Fruit fly (Drosophila melanogaster): ENCODE data around the gene Atet.

Gene Atet

DNA sequence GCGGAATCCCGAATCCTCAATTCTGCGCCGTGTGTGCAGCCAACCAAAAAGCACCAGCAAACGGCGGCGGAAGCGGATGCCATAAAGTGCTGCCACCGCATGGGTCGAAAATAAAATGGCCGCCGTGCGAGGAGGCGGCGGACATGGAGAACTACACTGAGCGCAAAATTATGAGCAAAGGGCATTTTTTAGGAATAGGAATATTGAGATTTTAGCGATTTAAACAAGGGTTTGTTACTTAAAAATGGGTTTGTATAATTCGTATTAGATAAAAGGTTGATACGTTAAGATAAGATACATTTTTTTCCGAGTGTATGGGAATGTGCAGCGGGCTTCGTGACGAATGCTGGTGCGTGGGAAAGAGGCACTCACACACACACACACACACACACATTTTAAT lies 41.2 kb upstream of the Atet start (continued):
- TF ChIP-seq sd (tag; optimal IDR thresholded peaks at IDR 0.05) (no peak), CG11696 (GFP tag; IDR thresholded peaks at IDR 0.05) (no peak), CrebB (tag; optimal IDR thresholded peaks at IDR 0.05) (no peak), Side (GFP tag; optimal IDR thresholded peaks at IDR 0.05) (no peak), GATAe (GFP tag; conservative IDR thresholded peaks at IDR 0.05) (no peak), D19B (GFP tag; optimal IDR thresholded peaks at IDR 0.05) (no peak), CG11723 (GFP tag; optimal IDR thresholded peaks at IDR 0.05) (no peak), CG14050 (GFP tag; IDR thresholded peaks at IDR 0.05) (peak; percentile 39; the same call in 1 of the 3 replicates), CG17829 (tag; optimal IDR thresholded peaks at IDR 0.05) (peak; percentile 48), CG14441 (GFP tag; IDR thresholded peaks at IDR 0.05) (peak; percentile 51; the same call in 1 of the 2 replicates), CG15696 (tag; optimal IDR thresholded peaks at IDR 0.05) (peak; percentile 25), Sox100B (GFP tag; optimal IDR thresholded peaks at IDR 0.05) (no peak), Camta (GFP tag; optimal IDR thresholded peaks at IDR 0.05) (no peak), h (optimal IDR thresholded peaks at IDR 0.05) (no peak), sc (optimal IDR thresholded peaks at IDR 0.05) (no peak), sc (GFP tag; optimal IDR thresholded peaks at IDR 0.05) (no peak), ssp (GFP tag; IDR thresholded peaks at IDR 0.05) (0 out of 2 replicates have a peak, but pooled peaks have one; percentile 25), pros (GFP tag; optimal IDR thresholded peaks at IDR 0.05) (no peak), Dref (GFP tag; IDR thresholded peaks at IDR 0.05) (no peak), CG13123 (GFP tag; optimal IDR thresholded peaks at IDR 0.05) (no peak), corto (GFP tag; optimal IDR thresholded peaks at IDR 0.05) (no peak), Max (GFP tag; optimal IDR thresholded peaks at IDR 0.05) (no peak), Kr (GFP tag; optimal IDR thresholded peaks at IDR 0.05) (no peak), Dbx (GFP tag; IDR thresholded peaks at IDR 0.05) (no peak), Hr78 (GFP tag; optimal IDR thresholded peaks at IDR 0.05) (no peak), CG8944 (GFP tag; optimal IDR thresholded peaks at IDR 0.05) (no peak), CG10462 (GFP tag; optimal IDR thresholded peaks at IDR 0.05) (no peak), CG10565 (GFP tag; optimal IDR thresholded peaks at IDR 0.05) (no peak), nom (GFP tag; optimal IDR thresholded peaks at IDR 0.05) (no peak), HHEX (GFP tag; optimal IDR thresholded peaks at IDR 0.05) (peak; percentile 40), grn (GFP tag; optimal IDR thresholded peaks at IDR 0.05) (no peak), ranshi (GFP tag; IDR thresholded peaks at IDR 0.05) (0 out of 2 replicates have a peak, but pooled peaks have one; percentile 38), CG5245 (GFP tag; optimal IDR thresholded peaks at IDR 0.05) (peak; percentile 15), CG10321 (GFP tag; IDR thresholded peaks at IDR 0.05) (no peak), CG17359 (tag; optimal IDR thresholded peaks at IDR 0.05) (peak; percentile 49), CG15073 (GFP tag; optimal IDR thresholded peaks at IDR 0.05) (no peak), ato (GFP tag; IDR thresholded peaks at IDR 0.05; ENCODE audit: partially characterized antibody) (no peak), CG18476 (GFP tag; optimal IDR thresholded peaks at IDR 0.05) (no peak), eyg (GFP tag; optimal IDR thresholded peaks at IDR 0.05) (no peak), pb (GFP tag; optimal IDR thresholded peaks at IDR 0.05) (no peak), CG7839 (tag; optimal IDR thresholded peaks at IDR 0.05) (peak; percentile 55), CG32532 (GFP tag; IDR thresholded peaks at IDR 0.05) (no peak; the same call in 1 of the 2 replicates), HmgD (GFP tag; optimal IDR thresholded peaks at IDR 0.05) (no peak), CG1529 (GFP tag; optimal IDR thresholded peaks at IDR 0.05) (no peak), CG6813 (GFP tag; optimal IDR thresholded peaks at IDR 0.05) (no peak), sisA (GFP tag; IDR thresholded peaks at IDR 0.05) (peak; percentile 34), CG3065 (GFP tag; optimal IDR thresholded peaks at IDR 0.05) (no peak), HLH54F (GFP tag; optimal IDR thresholded peaks at IDR 0.05) (no peak), CG9797 (GFP tag; optimal IDR thresholded peaks at IDR 0.05) (no peak), Xrp1 (GFP tag; IDR thresholded peaks at IDR 0.05) (peak; percentile 67), chif (GFP tag; optimal IDR thresholded peaks at IDR 0.05) (peak in 1 of 2 experiments; percentile 37), CG1647 (GFP tag; optimal IDR thresholded peaks at IDR 0.05) (no peak)

All from whole organism, embryonic.